Worm (Caenorhabditis elegans): Measurements from ENCODE around the gene rab-30.

rab-30 gene

ce11 chrIII:10562542-10562941 lies 2.1 kb downstream of the rab-30 start:
- TF ChIP-seq nhr-28 (tag; optimal IDR thresholded peaks at IDR 0.05) (no peak), lin-39 (tag; optimal IDR thresholded peaks at IDR 0.05) (peak; percentile 12), nhr-23 (tag; optimal IDR thresholded peaks at IDR 0.05) (peak; percentile 25), ceh-28 (tag; optimal IDR thresholded peaks at IDR 0.05) (peak; percentile 79)

- TF ChIP-seq nfya-1 (tag; optimal IDR thresholded peaks at IDR 0.05; ENCODE audit: insufficient read depth) (peak; percentile 30), nhr-12 (tag; optimal IDR thresholded peaks at IDR 0.05) (no peak), pqm-1 (tag; optimal IDR thresholded peaks at IDR 0.05) (peak; percentile 24), nhr-25 (tag; optimal IDR thresholded peaks at IDR 0.05) (no peak), nhr-43 (tag; optimal IDR thresholded peaks at IDR 0.05; ENCODE audit: poor library complexity, severe bottlenecking) (peak; percentile 22), lin-15B (tag; optimal IDR thresholded peaks at IDR 0.05) (no peak), elt-2 (tag; optimal IDR thresholded peaks at IDR 0.05) (peak; percentile 65), nhr-77 (tag; optimal IDR thresholded peaks at IDR 0.05) (no peak), hmg-11 (tag; optimal IDR thresholded peaks at IDR 0.05) (peak; percentile 8), ztf-4 (tag; optimal IDR thresholded peaks at IDR 0.05) (no peak), unc-62 (GFP tag; optimal IDR thresholded peaks at IDR 0.05) (no peak), pha-4 (tag; optimal IDR thresholded peaks at IDR 0.05) (no peak), mdl-1 (tag; optimal IDR thresholded peaks at IDR 0.05) (no peak), nhr-67 (tag; optimal IDR thresholded peaks at IDR 0.05) (no peak), tbx-2 (tag; optimal IDR thresholded peaks at IDR 0.05) (no peak)
Observed at ce11 chrIII:10565926-10566325, 5.5 kb downstream of the rab-30 start, which contains the start of gene acdh-11. TSS of gene acdh-11 (plus strand) at chrIII:10566258.

- peak; percentile 71 for TF ChIP-seq nfya-1 (tag; optimal IDR thresholded peaks at IDR 0.05; ENCODE audit: insufficient read depth)
- TF ChIP-seq lsy-12 (tag; optimal IDR thresholded peaks at IDR 0.05), result no peak
Observed at ce11 chrIII:10569246-10569645, 8.8 kb downstream of the rab-30 start.

- TF ChIP-seq fkh-10 (GFP tag; optimal IDR thresholded peaks at IDR 0.05) (no peak), nhr-28 (tag; optimal IDR thresholded peaks at IDR 0.05) (no peak), elt-3 (tag; optimal IDR thresholded peaks at IDR 0.05) (no peak)
Observed at ce11 chrIII:10575320-10575719, 14.9 kb downstream of the rab-30 start, which contains the start of gene Y45F3A.4. TSS of gene Y45F3A.4 (minus strand) at chrIII:10575420.

ce11 chrIII:10577782-10578181 lies 17.4 kb downstream of the rab-30 start:
- TF ChIP-seq nhr-25 (tag; optimal IDR thresholded peaks at IDR 0.05) (peak; percentile 49), fos-1 (tag; optimal IDR thresholded peaks at IDR 0.05) (no peak)

- no peak for TF ChIP-seq unc-62 (GFP tag; optimal IDR thresholded peaks at IDR 0.05)
- TF ChIP-seq lin-39 (tag; optimal IDR thresholded peaks at IDR 0.05), result no peak
Observed at ce11 chrIII:10578873-10579272, 18.5 kb downstream of the rab-30 start.

- no peak for TF ChIP-seq elt-1 (tag; optimal IDR thresholded peaks at IDR 0.05)
- peak; percentile 24 for TF ChIP-seq snpc-4 (tag; optimal IDR thresholded peaks at IDR 0.05)
Observed at ce11 chrIII:10580206-10580605, 19.8 kb downstream of the rab-30 start.

- no peak for TF ChIP-seq nhr-77 (tag; optimal IDR thresholded peaks at IDR 0.05)
- no peak for TF ChIP-seq nhr-11 (tag; optimal IDR thresholded peaks at IDR 0.05)
- no peak for TF ChIP-seq elt-3 (tag; optimal IDR thresholded peaks at IDR 0.05)
- no peak for TF ChIP-seq skn-1 (tag; optimal IDR thresholded peaks at IDR 0.05)
- TF ChIP-seq nhr-23 (tag; optimal IDR thresholded peaks at IDR 0.05), result no peak
- no peak for TF ChIP-seq ZK546.5 (tag; optimal IDR thresholded peaks at IDR 0.05)
- no peak for TF ChIP-seq ztf-11 (tag; optimal IDR thresholded peaks at IDR 0.05)
- TF ChIP-seq nhr-25 (tag; optimal IDR thresholded peaks at IDR 0.05), result no peak
- no peak for TF ChIP-seq fkh-10 (GFP tag; optimal IDR thresholded peaks at IDR 0.05)
Observed at ce11 chrIII:10583483-10583882, 23.1 kb downstream of the rab-30 start.
